Fruit fly (Drosophila melanogaster): ENCODE measurements around the gene CG3635.

- TF ChIP-seq CG14711 (tag; optimal IDR thresholded peaks at IDR 0.05) (no peak), CG7101 (tag; optimal IDR thresholded peaks at IDR 0.05) (no peak), ovo (GFP tag; optimal IDR thresholded peaks at IDR 0.05) (no peak), CG12768 (GFP tag; optimal IDR thresholded peaks at IDR 0.05) (no peak), CG7045 (GFP tag; optimal IDR thresholded peaks at IDR 0.05) (no peak), CG33017 (tag; optimal IDR thresholded peaks at IDR 0.05) (no peak), Crg-1 (GFP tag; optimal IDR thresholded peaks at IDR 0.05) (no peak), Hr96 (GFP tag; optimal IDR thresholded peaks at IDR 0.05) (no peak), pad (GFP tag; optimal IDR thresholded peaks at IDR 0.05) (no peak), CG5204 (GFP tag; optimal IDR thresholded peaks at IDR 0.05) (no peak), cnc (optimal IDR thresholded peaks at IDR 0.05) (no peak), CG11617 (GFP tag; optimal IDR thresholded peaks at IDR 0.05) (no peak)
These were observed 11.9 kb upstream of the CG3635 start for dm6 chr2L:22163302-22163701.
